Worm (Caenorhabditis elegans) whole organism, young adult: Measurements from ENCODE around the gene C35B1.4.
A peak's percentile ranks its signal among the peaks of the same experiment; 100 is the strongest.

Experiments
- C17E4.6 ChIP-seq: fragments of 200-800 bp; sonication (Bioruptor generic); IDR thresholded peaks from 2 replicates; pipeline ENCODE4 v1.3.6; 2022; ENCODE audit warnings: missing genetic modification reagents, missing genetic modification characterization, missing compliant biosample characterization
- D2030.7 ChIP-seq: fragments of 200-800 bp; sonication (Bioruptor generic); IDR thresholded peaks from 2 replicates; pipeline ENCODE4 v1.3.6; 2022; ENCODE audit warnings: missing genetic modification reagents, missing genetic modification characterization, missing compliant biosample characterization
- F22D6.2 ChIP-seq: sonication (generic microtip); optimal IDR thresholded peaks from 2 replicates; lab custom pipeline; 2016; ENCODE audit warnings: mild to moderate bottlenecking, missing genetic modification characterization, missing compliant biosample characterization
- F33H1.4 ChIP-seq: fragments of 200-800 bp; sonication (Bioruptor generic); IDR thresholded peaks from 2 replicates; pipeline ENCODE4 v1.3.6; 2022; ENCODE audit warnings: missing genetic modification reagents, missing genetic modification characterization, missing compliant biosample characterization
- F49E8.2 ChIP-seq: sonication (generic microtip); optimal IDR thresholded peaks from 3 replicates; lab custom pipeline; 2017; ENCODE audit warnings: missing genetic modification characterization, mild to moderate bottlenecking, missing compliant biosample characterization, antibody characterized with exemption, moderate library complexity; ENCODE audit not compliant: insufficient read depth
- F57C9.4 ChIP-seq: sonication (generic microtip); optimal IDR thresholded peaks from 2 replicates; lab custom pipeline; 2017; ENCODE audit warnings: mild to moderate bottlenecking, missing genetic modification characterization, missing compliant biosample characterization
- T26A5.8 ChIP-seq: sonication (generic microtip); optimal IDR thresholded peaks from 2 replicates; lab custom pipeline; 2016; ENCODE audit warnings: missing genetic modification characterization, missing compliant biosample characterization
- Y53F4B.3 ChIP-seq: fragments of 200-800 bp; sonication (Bioruptor generic); IDR thresholded peaks from 2 replicates; pipeline ENCODE4 v1.3.6; 2022; ENCODE audit warnings: missing genetic modification reagents, missing genetic modification characterization, missing compliant biosample characterization
- Y53G8AR.9 ChIP-seq: fragments of 200-800 bp; sonication (Bioruptor generic); conservative IDR thresholded peaks from 2 replicates; pipeline ENCODE4 v1.3.6; 2022; ENCODE audit warnings: missing genetic modification reagents, missing genetic modification characterization, missing compliant biosample characterization
- Y95B8A.8 ChIP-seq: fragments of 200-800 bp; sonication (Bioruptor generic); IDR thresholded peaks from 2 replicates; pipeline ENCODE4 v1.3.6; 2022; ENCODE audit warnings: missing genetic modification reagents, missing genetic modification characterization, missing compliant biosample characterization
- aptf-3 ChIP-seq: fragments of 200-800 bp; sonication (Bioruptor generic); IDR thresholded peaks from 2 replicates; pipeline ENCODE4 v1.3.6; 2022; ENCODE audit warnings: missing genetic modification characterization, missing compliant biosample characterization
- athp-1 ChIP-seq: sonication (generic microtip); optimal IDR thresholded peaks from 2 replicates; lab custom pipeline; 2017; ENCODE audit warnings: mild to moderate bottlenecking, missing genetic modification characterization, missing compliant biosample characterization
- attf-6 ChIP-seq: fragments of 200-800 bp; sonication (Bioruptor generic); IDR thresholded peaks from 2 replicates; pipeline ENCODE4 v1.3.6; 2022; ENCODE audit warnings: missing genetic modification reagents, missing genetic modification characterization, missing compliant biosample characterization
- cebp-1 ChIP-seq, 2 experiments: fragments of 200-800 bp in 1 of 2; sonication (Bioruptor generic) in 1 of 2; sonication (generic microtip) in 1 of 2; IDR thresholded peaks in 1 of 2; optimal IDR thresholded peaks in 1 of 2; 2 replicates each; pipeline versions ENCODE4 v1.3.6 to Lab custom; 2017 to 2022; ENCODE audit warnings: missing compliant biosample characterization in 2 of 2, missing genetic modification characterization in 2 of 2, mild to moderate bottlenecking in 1 of 2, missing genetic modification reagents in 1 of 2, moderate library complexity in 1 of 2
- ceh-100 ChIP-seq: fragments of 200-800 bp; sonication (Bioruptor generic); IDR thresholded peaks from 2 replicates; pipeline ENCODE4 v1.3.6; 2022; ENCODE audit warnings: missing genetic modification reagents, missing genetic modification characterization, missing compliant biosample characterization
- ceh-58 ChIP-seq: fragments of 200-800 bp; sonication (Bioruptor generic); IDR thresholded peaks from 2 replicates; pipeline ENCODE4 v1.3.6; 2022; ENCODE audit warnings: missing genetic modification characterization, missing compliant biosample characterization
- die-1 ChIP-seq: sonication (generic microtip); optimal IDR thresholded peaks from 2 replicates; lab custom pipeline; 2016; ENCODE audit warnings: missing genotype, mild to moderate bottlenecking, missing genetic modification characterization, missing compliant biosample characterization
- dox-1 ChIP-seq: fragments of 200-800 bp; sonication (Bioruptor generic); IDR thresholded peaks from 2 replicates; pipeline ENCODE4 v1.3.6; 2022; ENCODE audit warnings: missing genetic modification reagents, missing genetic modification characterization, missing compliant biosample characterization
- efl-1 ChIP-seq: fragments of 150-350 bp; optimal IDR thresholded peaks from 2 replicates; lab custom pipeline; 2014; ENCODE audit warnings: missing biosample characterization, missing genetic modification reagents, missing genetic modification characterization
- egl-18 ChIP-seq: fragments of 200-800 bp; sonication (Bioruptor generic); IDR thresholded peaks from 2 replicates; pipeline ENCODE4 v1.3.6; 2022; ENCODE audit warnings: missing genetic modification reagents, missing genetic modification characterization, missing compliant biosample characterization
- hmg-1.2 ChIP-seq: fragments of 200-800 bp; sonication (Bioruptor generic); IDR thresholded peaks from 2 replicates; pipeline ENCODE4 v1.3.6; 2022; ENCODE audit warnings: missing genetic modification reagents, missing genetic modification characterization, missing compliant biosample characterization
- hmg-20 ChIP-seq: fragments of 200-800 bp; sonication (Bioruptor generic); IDR thresholded peaks from 2 replicates; pipeline ENCODE4 v1.3.6; 2022; ENCODE audit warnings: missing genetic modification reagents, missing genetic modification characterization, missing compliant biosample characterization
- hsf-1 ChIP-seq: fragments of 200-800 bp; sonication (Bioruptor generic); IDR thresholded peaks from 2 replicates; pipeline ENCODE4 v1.3.6; 2022; ENCODE audit warnings: missing genetic modification reagents, missing genetic modification characterization, missing compliant biosample characterization
- lag-1 ChIP-seq: fragments of 200-800 bp; sonication (Bioruptor generic); IDR thresholded peaks from 2 replicates; pipeline ENCODE4 v1.3.6; 2022; ENCODE audit warnings: missing genetic modification reagents, missing genetic modification characterization, missing compliant biosample characterization
- lin-35 ChIP-seq, 3 experiments: fragments of 150-350 bp in 2 of 3; sonication (generic microtip) in 1 of 3; optimal IDR thresholded peaks; 2 replicates each; lab custom pipeline; 2014 to 2018; ENCODE audit warnings: missing biosample characterization in 3 of 3, missing genetic modification characterization in 3 of 3, missing genetic modification reagents in 3 of 3
- lin-54 ChIP-seq: fragments of 200-800 bp; sonication (Bioruptor generic); optimal IDR thresholded peaks from 2 replicates; lab custom pipeline; 2018; ENCODE audit warnings: mild to moderate bottlenecking, missing genetic modification characterization, missing compliant biosample characterization
- lsl-1 ChIP-seq: fragments of 200-800 bp; sonication (Bioruptor generic); optimal IDR thresholded peaks from 2 replicates; lab custom pipeline; 2018; ENCODE audit warnings: mild to moderate bottlenecking, missing genetic modification characterization, moderate library complexity, missing compliant biosample characterization
- madf-6 ChIP-seq: fragments of 200-800 bp; sonication (Bioruptor generic); IDR thresholded peaks from 2 replicates; pipeline ENCODE4 v1.3.6; 2022; ENCODE audit warnings: missing genetic modification reagents, missing genetic modification characterization, missing compliant biosample characterization
- mxl-1 ChIP-seq: sonication (generic microtip); optimal IDR thresholded peaks from 2 replicates; lab custom pipeline; 2016; ENCODE audit warnings: missing genetic modification characterization, missing compliant biosample characterization
- nfya-2 ChIP-seq: fragments of 200-800 bp; sonication (Bioruptor generic); IDR thresholded peaks from 2 replicates; pipeline ENCODE4 v1.3.6; 2022; ENCODE audit warnings: missing genetic modification reagents, missing genetic modification characterization, missing compliant biosample characterization
- nfyb-1 ChIP-seq: fragments of 200-800 bp; sonication (Bioruptor generic); IDR thresholded peaks from 2 replicates; pipeline ENCODE4 v1.3.6; 2022; ENCODE audit warnings: missing genetic modification reagents, missing genetic modification characterization, missing compliant biosample characterization
- nhr-90 ChIP-seq: sonication (generic microtip); optimal IDR thresholded peaks from 2 replicates; lab custom pipeline; 2016; ENCODE audit warnings: missing genotype, mild to moderate bottlenecking, missing genetic modification characterization, missing compliant biosample characterization
- pbrm-1 ChIP-seq: fragments of 200-800 bp; sonication (Bioruptor generic); IDR thresholded peaks from 2 replicates; pipeline ENCODE4 v1.3.6; 2022; ENCODE audit warnings: missing genetic modification reagents, missing genetic modification characterization, missing compliant biosample characterization
- snpc-1.3 ChIP-seq: sonication (generic microtip); optimal IDR thresholded peaks from 2 replicates; lab custom pipeline; 2017; ENCODE audit warnings: missing genetic modification characterization, mild to moderate bottlenecking, missing compliant biosample characterization, antibody characterized with exemption, moderate library complexity, missing genotype, missing genetic modification reagents; ENCODE audit not compliant: insufficient read depth
- snpc-3.4 ChIP-seq: sonication (generic microtip); optimal IDR thresholded peaks from 2 replicates; lab custom pipeline; 2017; ENCODE audit warnings: missing genetic modification characterization, mild to moderate bottlenecking, missing compliant biosample characterization, antibody characterized with exemption, moderate library complexity, missing genotype, missing genetic modification reagents
- snpc-4 ChIP-seq, 5 experiments: fragments of 150-350 bp in 1 of 5; sonication (generic microtip) in 4 of 5; optimal IDR thresholded peaks; 2 replicates each; lab custom pipeline; 2014 to 2018; ENCODE audit warnings: missing genetic modification characterization in 5 of 5, missing biosample characterization in 3 of 5, antibody characterized with exemption in 2 of 5, mild to moderate bottlenecking in 2 of 5, missing compliant biosample characterization in 2 of 5, missing genotype in 2 of 5, moderate library complexity in 2 of 5, missing genetic modification reagents in 1 of 5
- somi-1 ChIP-seq: fragments of 200-800 bp; sonication (Bioruptor generic); optimal IDR thresholded peaks from 2 replicates; lab custom pipeline; 2018; ENCODE audit warnings: mild to moderate bottlenecking, missing genetic modification characterization, missing compliant biosample characterization
- tbp1 ChIP-seq: fragments of 200-800 bp; sonication (Bioruptor generic); optimal IDR thresholded peaks from 2 replicates; lab custom pipeline; 2018; ENCODE audit warnings: mild to moderate bottlenecking, missing genetic modification characterization, missing compliant biosample characterization
- tbx-9 ChIP-seq: sonication (generic microtip); optimal IDR thresholded peaks from 2 replicates; lab custom pipeline; 2016; ENCODE audit warnings: borderline replicate concordance, missing genetic modification characterization, inconsistent platforms, missing compliant biosample characterization
- tlf-1 ChIP-seq: fragments of 200-800 bp; sonication (Bioruptor generic); optimal IDR thresholded peaks from 2 replicates; lab custom pipeline; 2018; ENCODE audit warnings: mild to moderate bottlenecking, missing genetic modification characterization, missing compliant biosample characterization
- unc-130 ChIP-seq: sonication (generic microtip); optimal IDR thresholded peaks from 2 replicates; lab custom pipeline; 2016; ENCODE audit warnings: missing genetic modification reagents, missing genetic modification characterization, missing compliant biosample characterization
- ztf-18 ChIP-seq: sonication (generic microtip); optimal IDR thresholded peaks from 2 replicates; lab custom pipeline; 2016; ENCODE audit warnings: missing genotype, mild to moderate bottlenecking, missing genetic modification characterization, missing compliant biosample characterization
- ztf-3 ChIP-seq: fragments of 200-800 bp; sonication (Bioruptor generic); optimal IDR thresholded peaks from 2 replicates; lab custom pipeline; 2018; ENCODE audit warnings: mild to moderate bottlenecking, missing genetic modification characterization, missing compliant biosample characterization

Gene C35B1.4

DNA sequence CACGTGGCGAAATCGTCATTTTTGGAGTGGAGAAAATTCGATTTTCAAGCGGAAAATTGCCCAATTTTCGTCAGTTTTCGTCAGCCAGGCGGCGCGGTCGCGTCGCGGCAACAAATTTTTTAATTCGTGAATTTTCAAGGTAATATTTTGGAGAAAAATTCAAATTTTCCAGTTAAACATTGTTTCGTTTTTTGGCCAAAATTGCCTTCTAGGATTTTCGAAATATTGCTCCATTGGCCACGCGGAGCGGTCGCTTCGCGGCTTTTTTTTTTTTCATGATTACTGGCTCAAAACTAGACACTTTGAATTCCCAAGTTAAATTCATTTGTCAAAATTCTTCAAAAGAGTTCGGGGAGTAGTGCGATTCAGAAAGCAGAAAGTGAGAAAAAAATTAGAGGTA, 32.0 kb upstream of the C35B1.4 start (continued):
- TF ChIP-seq tlf-1 (GFP tag; lab: Kevin White, UChicago), result peak; percentile 52
- TF ChIP-seq lag-1 (GFP tag; lab: Robert Waterston, UW), result no peak
- TF ChIP-seq D2030.7 (GFP tag; lab: Robert Waterston, UW), result peak; percentile 38; the same call in 1 of the 2 replicates
- peak; percentile 27 for TF ChIP-seq efl-1 (GFP tag; lab: Kevin White, UChicago)
- TF ChIP-seq F22D6.2 (tag; lab: Kevin White, UChicago), result no peak
- peak; percentile 33 for TF ChIP-seq tbp1 (GFP tag; lab: Kevin White, UChicago)
- no peak for TF ChIP-seq ceh-58 (GFP tag; lab: Robert Waterston, UW)
- TF ChIP-seq F49E8.2, result peak; percentile 43
- no peak for TF ChIP-seq aptf-3 (GFP tag; lab: Robert Waterston, UW)
- TF ChIP-seq C17E4.6 (GFP tag; lab: Robert Waterston, UW), result peak; percentile 68; the same call in 1 of the 2 replicates
- TF ChIP-seq nfyb-1 (GFP tag; lab: Robert Waterston, UW), result peak; percentile 46; the same call in 1 of the 2 replicates
- no peak for TF ChIP-seq somi-1
- TF ChIP-seq hsf-1 (GFP tag; lab: Robert Waterston, UW), result peak; percentile 74
- TF ChIP-seq ztf-3, result no peak
- 0 out of 2 replicates have a peak, but pooled peaks have one; percentile 41 for TF ChIP-seq ceh-100 (GFP tag; lab: Robert Waterston, UW)
- peak; percentile 86 for TF ChIP-seq athp-1 (tag; lab: Kevin White, UChicago)
- peak; percentile 59; the same call in 1 of the 2 replicates for TF ChIP-seq Y53G8AR.9
- no peak for TF ChIP-seq tbx-9 (tag; lab: Kevin White, UChicago)
- 0 out of 2 replicates have a peak, but pooled peaks have one; percentile 4 for TF ChIP-seq hmg-20 (GFP tag; lab: Robert Waterston, UW)
- TF ChIP-seq nfya-2 (GFP tag; lab: Robert Waterston, UW), result no peak
- TF ChIP-seq T26A5.8 (tag; lab: Kevin White, UChicago), result no peak
- no peak for TF ChIP-seq snpc-1.3 (tag; lab: Kevin White, UChicago)
- TF ChIP-seq nhr-90 (tag; lab: Kevin White, UChicago), result peak; percentile 30
- peak; percentile 76 for TF ChIP-seq madf-6 (GFP tag; lab: Robert Waterston, UW)
- TF ChIP-seq unc-130 (GFP tag; lab: Kevin White, UChicago), result peak; percentile 43
- peak; percentile 58; the same call in 1 of the 2 replicates for TF ChIP-seq Y95B8A.8
- peak; percentile 49 for TF ChIP-seq snpc-3.4
- TF ChIP-seq die-1 (tag; lab: Kevin White, UChicago), result peak; percentile 33
- TF ChIP-seq lin-54, result peak; percentile 55
- TF ChIP-seq attf-6 (GFP tag; lab: Robert Waterston, UW), result peak; percentile 74
- TF ChIP-seq pbrm-1 (GFP tag; lab: Robert Waterston, UW), result peak; percentile 56
- no peak for TF ChIP-seq F57C9.4 (tag; lab: Kevin White, UChicago)
- TF ChIP-seq ztf-18, result peak; percentile 74
- no peak for TF ChIP-seq Y53F4B.3
- TF ChIP-seq F33H1.4, result peak; percentile 21; the same call in 1 of the 2 replicates
- peak; percentile 38 for TF ChIP-seq hmg-1.2 (GFP tag; lab: Robert Waterston, UW)
- TF ChIP-seq dox-1 (GFP tag; lab: Robert Waterston, UW), result no peak
- TF ChIP-seq snpc-4 (GFP tag; optimal IDR thresholded peaks at IDR 0.05; lab: Kevin White, UChicago), result no peak
- TF ChIP-seq snpc-4 (tag; optimal IDR thresholded peaks at IDR 0.05; lab: Kevin White, UChicago), result peak in 1 of 4 experiments; percentile 33
- no peak for TF ChIP-seq cebp-1 (GFP tag; IDR thresholded peaks at IDR 0.05; lab: Robert Waterston, UW)
- TF ChIP-seq cebp-1 (tag; optimal IDR thresholded peaks at IDR 0.05; lab: Kevin White, UChicago), result peak; percentile 48
- TF ChIP-seq egl-18 (GFP tag; lab: Robert Waterston, UW), result no peak
- TF ChIP-seq lin-35 (GFP tag; optimal IDR thresholded peaks at IDR 0.05; lab: Kevin White, UChicago), result peak in 1 of 3 experiments; percentile 36
- peak; percentile 6 for TF ChIP-seq mxl-1 (tag; lab: Kevin White, UChicago)
- TF ChIP-seq lsl-1 (GFP tag; lab: Kevin White, UChicago), result peak; percentile 33
